Fruit fly (Drosophila melanogaster): ENCODE data around the gene CG11122.
A peak's percentile ranks its signal among the peaks of the same experiment; 100 is the strongest.

The CG11122 gene

DNA sequence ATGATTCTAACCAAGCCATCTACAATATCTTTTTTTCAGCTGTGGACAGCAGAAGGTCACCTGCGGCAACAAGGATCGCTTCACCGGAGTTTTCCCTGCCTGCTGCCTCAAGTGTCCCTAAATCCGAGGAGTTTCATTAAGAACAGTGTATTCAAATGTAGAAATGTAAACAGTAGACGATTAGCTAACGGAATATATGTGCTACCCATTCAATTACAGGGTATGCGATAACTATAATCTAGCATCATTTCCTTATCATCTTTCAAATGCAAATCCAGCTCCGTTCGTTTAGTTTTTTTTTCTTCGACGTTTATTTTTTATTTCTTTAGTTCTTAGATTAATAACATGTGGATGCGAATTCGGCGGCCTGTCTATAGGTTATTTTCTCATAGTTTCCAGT, 20.0 kb upstream of the CG11122 start:
- TF ChIP-seq Hnf4 (GFP tag; optimal IDR thresholded peaks at IDR 0.05) (no peak), Dfd (GFP tag; optimal IDR thresholded peaks at IDR 0.05) (no peak), dsf (GFP tag; optimal IDR thresholded peaks at IDR 0.05; ENCODE audit: borderline replicate concordance) (no peak), foxo (GFP tag; optimal IDR thresholded peaks at IDR 0.05) (no peak), tai (GFP tag; optimal IDR thresholded peaks at IDR 0.05) (no peak), CrebA (GFP tag; optimal IDR thresholded peaks at IDR 0.05; ENCODE audit: borderline replicate concordance) (no peak), Dif (GFP tag; optimal IDR thresholded peaks at IDR 0.05; ENCODE audit: partially characterized antibody) (no peak), brk (GFP tag; optimal IDR thresholded peaks at IDR 0.05) (no peak)

DNA sequence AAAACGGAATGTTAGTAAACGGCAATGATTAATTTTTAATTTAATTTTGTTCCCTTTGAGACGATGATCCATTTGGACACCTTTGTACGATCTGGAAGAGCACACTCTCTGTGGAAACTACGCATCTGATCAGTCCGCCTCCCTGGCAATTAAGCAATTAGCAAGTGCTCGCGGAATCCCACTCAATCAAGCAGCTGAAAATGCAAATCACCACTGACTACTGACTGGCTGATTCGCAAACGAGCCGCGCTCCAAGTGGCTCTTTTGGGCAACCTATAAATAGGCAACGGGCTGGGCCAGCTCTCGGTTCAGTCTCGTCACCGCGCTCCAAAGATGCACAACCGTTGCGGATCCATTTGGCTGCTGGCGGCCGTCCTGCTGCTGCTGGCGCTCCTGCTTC, 19.3 kb upstream of the CG11122 start, which contains the start of gene CG15201:
TSS of gene CG15201 (plus strand) at position 301 of the 400 bp plus-strand sequence.
- TF ChIP-seq br (GFP tag; optimal IDR thresholded peaks at IDR 0.05) (no peak), Hr83 (GFP tag; optimal IDR thresholded peaks at IDR 0.05; ENCODE audit: poor library complexity, severe bottlenecking) (no peak)

DNA sequence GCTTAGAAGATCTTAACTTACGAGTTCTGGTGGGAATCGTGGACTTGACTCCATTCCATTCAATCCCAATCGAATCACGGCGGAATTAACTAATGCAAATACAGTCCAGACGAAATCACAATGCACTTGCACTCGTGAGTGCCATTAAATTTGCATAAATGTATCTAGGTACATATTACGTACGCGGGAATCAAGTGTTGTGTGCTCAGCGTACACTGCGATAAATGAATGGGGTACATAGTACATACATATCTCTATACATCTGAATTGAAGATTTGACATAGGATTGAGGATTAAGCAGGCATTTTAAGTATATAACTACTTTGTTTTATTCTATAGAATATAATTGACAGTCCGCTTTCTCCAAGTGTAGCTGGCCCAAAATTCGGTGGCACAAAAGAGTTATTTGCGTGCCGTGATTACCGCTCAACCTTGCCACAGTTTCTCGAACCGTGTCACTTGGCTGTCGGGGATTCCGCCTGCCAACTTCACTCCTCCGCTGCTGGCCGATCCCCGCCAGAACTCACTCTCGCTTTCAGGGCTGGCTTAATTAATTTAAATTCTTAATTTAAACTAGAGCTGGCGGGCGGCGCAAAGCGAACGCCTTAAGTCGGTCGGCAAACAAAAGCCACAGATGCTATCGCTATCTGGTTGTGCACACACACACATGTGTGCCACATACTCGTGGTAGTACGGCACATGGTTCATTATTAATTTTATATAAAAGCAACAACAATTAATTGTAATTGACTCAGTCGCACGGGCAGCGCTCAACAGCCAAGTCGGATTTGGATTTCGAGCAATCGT, 17.5 kb upstream of the CG11122 start, which contains the start of the genes CG15199 and CG15202:
TSS of gene CG15199 (minus strand) at position 51 of the 807 bp plus-strand sequence.
TSS of gene CG15202 (plus strand) at position 757 of the 807 bp plus-strand sequence.
- TF ChIP-seq br (GFP tag; optimal IDR thresholded peaks at IDR 0.05) (no peak), Jra (GFP tag; optimal IDR thresholded peaks at IDR 0.05) (no peak), sv (GFP tag; optimal IDR thresholded peaks at IDR 0.05) (no peak), woc (GFP tag; optimal IDR thresholded peaks at IDR 0.05) (no peak), fru (GFP tag; optimal IDR thresholded peaks at IDR 0.05) (no peak), N (GFP tag; optimal IDR thresholded peaks at IDR 0.05) (no peak), Sp1 (GFP tag; optimal IDR thresholded peaks at IDR 0.05) (no peak), h (GFP tag; optimal IDR thresholded peaks at IDR 0.05) (no peak), foxo (GFP tag; optimal IDR thresholded peaks at IDR 0.05) (no peak), Hr83 (GFP tag; optimal IDR thresholded peaks at IDR 0.05; ENCODE audit: poor library complexity, severe bottlenecking) (no peak), Mio (GFP tag; optimal IDR thresholded peaks at IDR 0.05) (no peak)

DNA sequence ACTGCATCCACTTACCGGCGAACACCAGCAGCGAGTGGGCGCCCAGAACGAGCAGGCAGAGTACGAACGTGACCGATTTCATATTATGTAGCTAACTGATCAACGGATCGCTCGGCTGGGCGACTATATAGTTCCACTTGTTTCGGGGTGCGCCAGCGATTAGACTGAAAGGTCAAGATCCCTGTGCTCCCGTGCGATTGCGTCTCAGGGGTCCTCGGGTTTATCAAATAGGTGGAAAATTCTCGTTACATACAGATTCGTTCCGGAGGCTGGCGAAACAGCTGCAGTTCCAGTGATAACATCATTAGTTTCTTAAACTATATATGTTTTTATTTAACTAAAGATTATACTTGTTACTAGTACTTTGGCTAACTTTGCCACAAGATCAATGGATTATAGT, 15.6 kb upstream of the CG11122 start, which contains the start of gene ssp7:
TSS of gene ssp7 (minus strand) at position 101 of the 400 bp plus-strand sequence.
- TF ChIP-seq foxo (GFP tag; optimal IDR thresholded peaks at IDR 0.05) (no peak), Dfd (GFP tag; optimal IDR thresholded peaks at IDR 0.05) (no peak), Jra (GFP tag; optimal IDR thresholded peaks at IDR 0.05) (no peak), Hnf4 (GFP tag; optimal IDR thresholded peaks at IDR 0.05) (no peak), HLH106 (tag; optimal IDR thresholded peaks at IDR 0.05) (no peak), GATAd (GFP tag; optimal IDR thresholded peaks at IDR 0.05) (no peak), CrebA (GFP tag; optimal IDR thresholded peaks at IDR 0.05; ENCODE audit: borderline replicate concordance) (no peak), usp (GFP tag; optimal IDR thresholded peaks at IDR 0.05) (no peak), pan (optimal IDR thresholded peaks at IDR 0.05) (no peak)

DNA sequence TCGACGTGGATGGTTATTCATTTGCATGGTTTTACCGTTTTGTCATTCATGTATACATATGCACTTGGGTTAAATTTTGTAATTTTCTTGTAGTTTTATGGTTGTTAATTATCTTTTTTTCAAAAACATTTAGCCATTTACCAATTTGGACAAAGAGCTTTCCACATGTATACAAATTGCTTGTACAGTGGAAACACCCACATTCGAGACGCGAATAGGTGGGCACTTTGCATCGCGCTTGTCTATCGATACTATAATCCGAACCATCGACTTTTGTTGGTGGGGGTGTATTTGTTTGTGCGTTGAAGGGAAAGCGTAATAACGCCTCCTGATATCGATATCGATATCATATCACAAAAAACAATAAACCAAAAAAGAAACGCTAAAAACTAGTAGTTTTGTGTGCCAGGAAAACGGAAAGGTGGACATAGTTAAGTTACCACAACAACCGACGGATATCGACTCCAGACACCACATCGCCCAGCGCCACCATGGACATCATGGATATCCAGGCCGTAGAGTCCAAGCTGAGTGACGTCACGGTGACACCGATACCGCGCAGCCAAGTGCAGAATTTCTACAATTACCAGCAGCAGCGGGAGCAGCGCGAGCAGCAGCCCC, 13.2 kb upstream of the CG11122 start, which contains the start of gene CDK2AP1:
TSS of gene CDK2AP1 (plus strand) at position 294 of the 621 bp plus-strand sequence.
- peak; percentile 75 for TF ChIP-seq Hr78 (GFP tag; optimal IDR thresholded peaks at IDR 0.05)
- no peak for TF ChIP-seq Hr83 (GFP tag; optimal IDR thresholded peaks at IDR 0.05; ENCODE audit: poor library complexity, severe bottlenecking)
- TF ChIP-seq Rel (GFP tag; optimal IDR thresholded peaks at IDR 0.05) = no peak
- TF ChIP-seq Rel (tag; optimal IDR thresholded peaks at IDR 0.05) = peak; percentile 15
- TF ChIP-seq Jra (GFP tag; optimal IDR thresholded peaks at IDR 0.05) = no peak
- TF ChIP-seq HLH106 (tag; optimal IDR thresholded peaks at IDR 0.05) = peak; percentile 25
- no peak for TF ChIP-seq br (GFP tag; optimal IDR thresholded peaks at IDR 0.05)
- TF ChIP-seq sv (GFP tag; optimal IDR thresholded peaks at IDR 0.05) = no peak
- peak; percentile 53 for TF ChIP-seq woc (GFP tag; optimal IDR thresholded peaks at IDR 0.05)
- no peak for TF ChIP-seq CrebA (GFP tag; optimal IDR thresholded peaks at IDR 0.05; ENCODE audit: borderline replicate concordance)
- TF ChIP-seq h (GFP tag; optimal IDR thresholded peaks at IDR 0.05) = peak; percentile 5
- no peak for TF ChIP-seq sage (GFP tag; optimal IDR thresholded peaks at IDR 0.05)
- no peak for TF ChIP-seq Hnf4 (GFP tag; optimal IDR thresholded peaks at IDR 0.05)
- TF ChIP-seq lola (GFP tag; optimal IDR thresholded peaks at IDR 0.05) = no peak
- TF ChIP-seq dl (GFP tag; optimal IDR thresholded peaks at IDR 0.05; ENCODE audit: insufficient read depth in 1 of 2, partially characterized antibody in 2 of 2) = no peak
- no peak for TF ChIP-seq CG9705 (GFP tag; optimal IDR thresholded peaks at IDR 0.05)
- peak; percentile 82 for TF ChIP-seq N (GFP tag; optimal IDR thresholded peaks at IDR 0.05)
